Fruit fly (Drosophila melanogaster) whole organism, prepupa: ENCODE results near the gene Sp7.
A peak's percentile ranks its signal among the peaks of the same experiment; 100 is the strongest.

Experiments
- Blimp-1 ChIP-seq: fragments of 200-800 bp; sonication (Bioruptor generic); optimal IDR thresholded peaks from 3 replicates; lab custom pipeline; 2017; ENCODE audit warnings: missing biosample characterization, missing genetic modification characterization, mild to moderate bottlenecking, moderate library complexity, missing genetic modification reagents
- CG10669 ChIP-seq: fragments of 200-800 bp; sonication (Bioruptor generic); optimal IDR thresholded peaks from 3 replicates; lab custom pipeline; 2018; ENCODE audit warnings: missing biosample characterization, mild to moderate bottlenecking, missing genetic modification characterization, moderate library complexity
- CG11294 ChIP-seq: fragments of 200-800 bp; sonication (Bioruptor generic); IDR thresholded peaks from 2 replicates; pipeline ENCODE4 v1.3.6; 2022; ENCODE audit warnings: missing biosample characterization, missing genetic modification characterization
- CG11762 ChIP-seq: fragments of 200-800 bp; sonication (Bioruptor generic); optimal IDR thresholded peaks from 3 replicates; lab custom pipeline; 2016; ENCODE audit warnings: missing biosample characterization, missing genetic modification characterization; ENCODE audit not compliant: insufficient read depth
- CG11902 ChIP-seq: fragments of 200-800 bp; sonication (Bioruptor generic); optimal IDR thresholded peaks from 3 replicates; lab custom pipeline; 2016; ENCODE audit warnings: missing biosample characterization, missing genetic modification characterization
- CG15336 ChIP-seq: fragments of 200-800 bp; sonication (Bioruptor generic); IDR thresholded peaks from 2 replicates; pipeline ENCODE4 v1.3.6; 2022; ENCODE audit warnings: missing biosample characterization, missing genetic modification characterization
- CG1621 ChIP-seq: fragments of 200-800 bp; sonication (Bioruptor generic); optimal IDR thresholded peaks from 3 replicates; lab custom pipeline; 2018; ENCODE audit warnings: missing biosample characterization, mild to moderate bottlenecking, missing genetic modification characterization
- CG16779 ChIP-seq: fragments of 200-800 bp; sonication (Bioruptor generic); optimal IDR thresholded peaks from 3 replicates; lab custom pipeline; 2017; ENCODE audit warnings: missing biosample characterization, mild to moderate bottlenecking, missing genetic modification characterization
- CG3032 ChIP-seq: fragments of 200-800 bp; optimal IDR thresholded peaks from 2 replicates; lab custom pipeline; 2019; ENCODE audit warnings: missing biosample characterization, mild to moderate bottlenecking, missing genetic modification characterization, moderate library complexity
- CG31627 ChIP-seq: fragments of 200-800 bp; sonication (Bioruptor generic); optimal IDR thresholded peaks from 3 replicates; lab custom pipeline; 2016; ENCODE audit warnings: missing biosample characterization, missing genetic modification characterization
- CG32006 ChIP-seq: fragments of 200-800 bp; sonication (Bioruptor generic); optimal IDR thresholded peaks from 3 replicates; lab custom pipeline; 2017; ENCODE audit warnings: missing biosample characterization, mild to moderate bottlenecking, missing genetic modification characterization
- CG6163 ChIP-seq: fragments of 200-800 bp; sonication (Bioruptor generic); IDR thresholded peaks from 3 replicates; pipeline ENCODE4 v1.3.6; 2022; ENCODE audit warnings: missing biosample characterization, missing genetic modification characterization
- CG6808 ChIP-seq: fragments of 200-800 bp; sonication (Bioruptor generic); optimal IDR thresholded peaks from 3 replicates; lab custom pipeline; 2017; ENCODE audit warnings: missing biosample characterization, missing genetic modification characterization, mild to moderate bottlenecking, moderate library complexity, missing genetic modification reagents
- CG6854 ChIP-seq: fragments of 200-800 bp; sonication (Bioruptor generic); optimal IDR thresholded peaks from 2 replicates; lab custom pipeline; 2017; ENCODE audit warnings: missing biosample characterization, mild to moderate bottlenecking, missing genetic modification characterization
- CG8319 ChIP-seq: fragments of 200-800 bp; sonication (Bioruptor generic); optimal IDR thresholded peaks from 3 replicates; lab custom pipeline; 2016; ENCODE audit warnings: missing biosample characterization, missing genetic modification characterization
- CG8632 ChIP-seq: fragments of 200-800 bp; sonication (Bioruptor generic); optimal IDR thresholded peaks from 3 replicates; lab custom pipeline; 2016; ENCODE audit warnings: missing biosample characterization, missing genetic modification characterization
- CG9139 ChIP-seq: fragments of 200-800 bp; sonication (Bioruptor generic); optimal IDR thresholded peaks from 3 replicates; lab custom pipeline; 2017; ENCODE audit warnings: missing biosample characterization, mild to moderate bottlenecking, missing genetic modification characterization
- Eip78C ChIP-seq: fragments of 200-800 bp; sonication (Bioruptor generic); peaks from one replicate; lab custom pipeline; 2016; ENCODE audit warnings: missing biosample characterization, missing genetic modification characterization
- Eip93F ChIP-seq: fragments of 200-800 bp; sonication (Bioruptor generic); optimal IDR thresholded peaks from 2 replicates; lab custom pipeline; 2016; ENCODE audit warnings: missing biosample characterization, mild to moderate bottlenecking, missing genetic modification characterization
- Ets21C ChIP-seq: fragments of 200-800 bp; sonication (Bioruptor generic); optimal IDR thresholded peaks from 3 replicates; lab custom pipeline; 2016; ENCODE audit warnings: missing biosample characterization, missing genetic modification characterization
- Ets96B ChIP-seq: fragments of 200-800 bp; optimal IDR thresholded peaks from 2 replicates; lab custom pipeline; 2019; ENCODE audit warnings: missing biosample characterization, mild to moderate bottlenecking, missing genetic modification characterization, moderate library complexity
- Gug ChIP-seq: fragments of 200-800 bp; sonication (Bioruptor generic); IDR thresholded peaks from 2 replicates; pipeline ENCODE4 v1.3.6; 2022; ENCODE audit warnings: missing biosample characterization, missing genetic modification characterization
- Hr39 ChIP-seq: fragments of 200-800 bp; sonication (Bioruptor generic); optimal IDR thresholded peaks from 2 replicates; lab custom pipeline; 2016; ENCODE audit warnings: missing biosample characterization, missing genetic modification characterization
- Hr4 ChIP-seq: fragments of 200-800 bp; sonication (Bioruptor generic); optimal IDR thresholded peaks from 3 replicates; lab custom pipeline; 2016; ENCODE audit warnings: missing biosample characterization, missing genetic modification characterization
- Lpt ChIP-seq: fragments of 200-800 bp; sonication (Bioruptor generic); optimal IDR thresholded peaks from 3 replicates; lab custom pipeline; 2016; ENCODE audit warnings: missing biosample characterization, missing genetic modification characterization
- Met ChIP-seq: fragments of 200-800 bp; sonication (Bioruptor generic); optimal IDR thresholded peaks from 3 replicates; lab custom pipeline; 2016; ENCODE audit warnings: missing biosample characterization, missing genetic modification characterization
- OdsH ChIP-seq: fragments of 200-800 bp; sonication (Bioruptor generic); optimal IDR thresholded peaks from 3 replicates; lab custom pipeline; 2016; ENCODE audit warnings: missing biosample characterization, missing genetic modification characterization
- Sox102F ChIP-seq: fragments of 200-800 bp; sonication (Bioruptor generic); optimal IDR thresholded peaks from 2 replicates; lab custom pipeline; 2016; ENCODE audit warnings: missing biosample characterization, mild to moderate bottlenecking, missing genetic modification characterization
- Sox14 ChIP-seq: fragments of 200-800 bp; sonication (Bioruptor generic); optimal IDR thresholded peaks from 3 replicates; lab custom pipeline; 2016; ENCODE audit warnings: missing biosample characterization, missing genetic modification characterization
- Sox15 ChIP-seq: fragments of 200-800 bp; sonication (Bioruptor generic); optimal IDR thresholded peaks from 3 replicates; lab custom pipeline; 2016; ENCODE audit warnings: missing biosample characterization, missing genetic modification characterization
- achi ChIP-seq: fragments of 200-800 bp; sonication (Bioruptor generic); optimal IDR thresholded peaks from 3 replicates; lab custom pipeline; 2016; ENCODE audit warnings: missing biosample characterization, missing genetic modification characterization
- acj6 ChIP-seq: fragments of 200-800 bp; sonication (Bioruptor generic); optimal IDR thresholded peaks from 3 replicates; lab custom pipeline; 2016; ENCODE audit warnings: missing biosample characterization, missing genetic modification characterization
- dac ChIP-seq: fragments of 200-800 bp; sonication (Bioruptor generic); optimal IDR thresholded peaks from 2 replicates; lab custom pipeline; 2017; ENCODE audit warnings: missing biosample characterization, mild to moderate bottlenecking, missing genetic modification characterization
- dsx ChIP-seq: fragments of 200-800 bp; optimal IDR thresholded peaks from 3 replicates; lab custom pipeline; 2019; ENCODE audit warnings: missing biosample characterization, mild to moderate bottlenecking, missing genetic modification characterization, moderate library complexity; ENCODE audit not compliant: poor library complexity, severe bottlenecking
- eg ChIP-seq: fragments of 200-800 bp; sonication (Bioruptor generic); IDR thresholded peaks from 3 replicates; pipeline ENCODE4 v1.3.6; 2022; ENCODE audit warnings: missing biosample characterization, missing genetic modification characterization
- fd85E ChIP-seq: fragments of 200-800 bp; sonication (Bioruptor generic); optimal IDR thresholded peaks from 3 replicates; lab custom pipeline; 2016; ENCODE audit warnings: missing biosample characterization, missing genetic modification characterization
- lz ChIP-seq: fragments of 200-800 bp; sonication (Bioruptor generic); optimal IDR thresholded peaks from 3 replicates; lab custom pipeline; 2016; ENCODE audit warnings: missing biosample characterization, missing genetic modification characterization
- salr ChIP-seq, 2 experiments: fragments of 200-800 bp; sonication (Bioruptor generic); optimal IDR thresholded peaks; 3 replicates each; lab custom pipeline; 2016 to 2018; ENCODE audit warnings: missing biosample characterization in 2 of 2, missing genetic modification characterization in 2 of 2, mild to moderate bottlenecking in 1 of 2
- spab ChIP-seq: fragments of 200-800 bp; sonication (Bioruptor generic); optimal IDR thresholded peaks from 2 replicates; lab custom pipeline; 2017; ENCODE audit warnings: missing biosample characterization, mild to moderate bottlenecking, missing genetic modification characterization, missing genetic modification reagents
- ss ChIP-seq, 2 experiments: fragments of 200-800 bp; sonication (Bioruptor generic); optimal IDR thresholded peaks; 2 replicates in 1 of 2; 3 replicates in 1 of 2; lab custom pipeline; 2017 to 2018; ENCODE audit warnings: mild to moderate bottlenecking in 2 of 2, missing biosample characterization in 2 of 2, missing genetic modification characterization in 2 of 2, moderate library complexity in 1 of 2
- svp ChIP-seq: fragments of 200-800 bp; sonication (Bioruptor generic); peaks from one replicate; lab custom pipeline; 2016; ENCODE audit warnings: missing biosample characterization, missing genetic modification characterization
- topi ChIP-seq: fragments of 200-800 bp; sonication (Bioruptor generic); optimal IDR thresholded peaks from 3 replicates; lab custom pipeline; 2016; ENCODE audit warnings: missing biosample characterization, missing genetic modification characterization
- vri ChIP-seq: fragments of 200-800 bp; sonication (Bioruptor generic); optimal IDR thresholded peaks from 3 replicates; lab custom pipeline; 2016; ENCODE audit warnings: missing biosample characterization, mild to moderate bottlenecking, missing genetic modification characterization

Gene Sp7

DNA sequence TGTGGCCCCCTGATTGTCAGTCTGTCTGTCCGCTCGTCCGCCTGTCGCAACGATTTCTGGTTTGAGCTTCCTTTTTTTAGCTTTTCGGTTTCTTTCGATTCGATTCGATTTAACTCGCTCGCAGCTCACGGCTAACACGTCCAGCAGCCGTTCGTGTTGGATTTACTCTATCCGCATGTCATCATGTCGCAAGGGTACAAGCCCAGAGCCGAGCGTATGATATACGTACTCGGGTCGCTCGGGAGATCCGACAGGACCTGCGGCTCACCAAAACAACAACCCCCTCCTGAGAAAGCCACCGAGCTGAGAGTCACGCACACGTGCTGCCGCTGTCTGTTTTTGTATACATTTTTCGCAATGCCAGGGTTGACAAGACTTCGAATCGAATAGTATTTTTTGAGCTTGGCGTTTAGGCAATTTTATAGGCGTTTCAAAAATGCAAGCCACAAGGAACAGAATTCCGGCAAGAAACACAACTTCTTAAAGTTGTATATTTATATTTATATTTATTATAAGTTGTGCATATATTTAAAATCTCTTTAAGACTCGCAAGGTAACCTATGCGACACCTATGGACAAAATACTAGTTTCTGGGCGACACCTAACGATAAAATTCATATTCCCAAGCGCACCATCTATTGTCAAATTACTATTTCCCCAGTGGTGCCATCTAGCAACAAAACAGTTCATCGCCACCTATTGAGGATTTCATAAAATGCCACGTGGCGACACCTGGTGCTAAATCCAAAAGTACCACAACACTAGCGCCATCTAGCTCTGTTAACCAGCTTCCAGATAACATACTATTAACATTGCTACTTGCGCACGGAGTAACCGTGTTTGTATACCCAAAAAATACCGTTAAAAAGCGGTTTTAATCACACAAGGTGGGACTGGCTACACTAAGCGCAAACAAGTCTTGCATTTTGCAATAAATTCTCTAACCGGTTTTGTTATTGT is 50.4 kb downstream of the Sp7 start, which contains the start of the genes CG2993 and sgll (continued):
- peak; percentile 50 for TF ChIP-seq CG6808 (GFP tag; lab: Kevin White, UChicago)
- TF ChIP-seq CG8319 (GFP tag; lab: Kevin White, UChicago): peak; percentile 70
- peak; percentile 87 for TF ChIP-seq svp (GFP tag; lab: Kevin White, UChicago)
- TF ChIP-seq Blimp-1 (GFP tag; lab: Kevin White, UChicago): peak; percentile 36
- TF ChIP-seq Hr4 (GFP tag; lab: Kevin White, UChicago): peak; percentile 60
- peak; percentile 82 for TF ChIP-seq CG11902 (GFP tag; lab: Kevin White, UChicago)
- TF ChIP-seq CG6163 (GFP tag; lab: Robert Waterston, UW): peak; percentile 59; the same call in 1 of the 3 replicates
- TF ChIP-seq eg (GFP tag; lab: Robert Waterston, UW): peak; percentile 56; the same call in 2 of the 3 replicates
- peak; percentile 41 for TF ChIP-seq Lpt
- peak; percentile 92 for TF ChIP-seq lz (GFP tag; lab: Kevin White, UChicago)
- peak; percentile 61 for TF ChIP-seq Sox102F (GFP tag; lab: Kevin White, UChicago)
- peak; percentile 64 for TF ChIP-seq vri (GFP tag; lab: Kevin White, UChicago)
- no peak for TF ChIP-seq ss (GFP tag; optimal IDR thresholded peaks at IDR 0.05; lab: Kevin White, UChicago)
- TF ChIP-seq CG31627 (GFP tag; lab: Kevin White, UChicago): peak; percentile 97
- TF ChIP-seq CG15336 (GFP tag; lab: Robert Waterston, UW): no peak
- TF ChIP-seq salr (GFP tag; optimal IDR thresholded peaks at IDR 0.05; lab: Kevin White, UChicago): peak in 1 of 2 experiments; percentile 88
- TF ChIP-seq CG6854 (GFP tag; lab: Kevin White, UChicago): no peak
- no peak for TF ChIP-seq dsx (GFP tag; lab: Kevin White, UChicago)
- TF ChIP-seq acj6: peak; percentile 85
- no peak for TF ChIP-seq CG8632 (GFP tag; lab: Kevin White, UChicago)
- peak; percentile 91 for TF ChIP-seq Eip78C (GFP tag; lab: Kevin White, UChicago)
- peak; percentile 50 for TF ChIP-seq CG3032 (tag; lab: Kevin White, UChicago)
- peak; percentile 95 for TF ChIP-seq Hr39
- TF ChIP-seq CG9139 (GFP tag; lab: Kevin White, UChicago): no peak
- TF ChIP-seq Ets21C (GFP tag; lab: Kevin White, UChicago): peak; percentile 80
- TF ChIP-seq spab (GFP tag; lab: Kevin White, UChicago): peak; percentile 11
- peak; percentile 82 for TF ChIP-seq Sox14 (GFP tag; lab: Kevin White, UChicago)
- TF ChIP-seq fd85E: peak; percentile 20
- peak; percentile 80 for TF ChIP-seq Sox15
- TF ChIP-seq Met: peak; percentile 84
- TF ChIP-seq CG11762: peak; percentile 29
- TF ChIP-seq CG10669 (GFP tag; lab: Kevin White, UChicago): peak; percentile 66
- TF ChIP-seq OdsH: peak; percentile 88
- peak; percentile 59 for TF ChIP-seq CG32006 (GFP tag; lab: Kevin White, UChicago)
- TF ChIP-seq Ets96B (tag; lab: Kevin White, UChicago): no peak
- peak; percentile 18 for TF ChIP-seq CG16779
- TF ChIP-seq CG11294: peak; percentile 41; the same call in 1 of the 2 replicates

DNA sequence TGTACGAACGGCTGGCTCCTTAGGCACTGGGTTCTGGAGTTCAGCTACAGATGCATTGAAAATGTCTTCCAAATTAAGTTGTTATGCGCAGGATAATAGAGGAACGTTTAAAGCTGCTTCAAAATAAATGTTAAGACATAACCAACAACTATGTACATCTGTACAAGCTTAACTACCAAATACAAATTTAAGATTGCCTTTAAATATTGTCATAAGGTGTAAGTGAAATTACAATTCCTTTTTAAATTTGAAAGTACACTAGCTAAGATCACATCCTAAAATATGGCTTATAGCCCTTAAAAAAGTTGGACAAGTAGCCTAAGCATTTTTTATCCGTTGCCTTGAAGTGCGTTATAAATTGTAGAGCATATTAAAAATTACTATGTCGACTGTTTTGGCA is 51.9 kb downstream of the Sp7 start, which contains the start of gene CG31473:
Gene CG31473 (plus strand): TSS at position 301 of the 400 bp plus-strand sequence.
- TF ChIP-seq CG8319 (GFP tag; lab: Kevin White, UChicago) (no peak), topi (GFP tag; lab: Kevin White, UChicago) (no peak), ss (GFP tag; optimal IDR thresholded peaks at IDR 0.05; lab: Kevin White, UChicago) (no peak), Sox14 (GFP tag; lab: Kevin White, UChicago) (no peak), dac (GFP tag; lab: Kevin White, UChicago) (no peak), CG1621 (tag; lab: Kevin White, UChicago) (no peak), Eip78C (GFP tag; lab: Kevin White, UChicago) (no peak), Eip93F (GFP tag; lab: Kevin White, UChicago) (no peak), spab (GFP tag; lab: Kevin White, UChicago) (no peak), CG10669 (GFP tag; lab: Kevin White, UChicago) (no peak), CG6163 (GFP tag; lab: Robert Waterston, UW) (no peak), achi (GFP tag; lab: Kevin White, UChicago) (no peak), Ets21C (GFP tag; lab: Kevin White, UChicago) (no peak), Hr39 (no peak), Gug (GFP tag; lab: Robert Waterston, UW) (no peak), CG15336 (GFP tag; lab: Robert Waterston, UW) (no peak)
